Worm (Caenorhabditis elegans) whole organism, early embryonic: ENCODE measurements around the gene gskl-1.

Experiments used
- ama-1 ChIP-seq: fragments of 150-350 bp; optimal IDR thresholded peaks from 2 replicates; lab custom pipeline; 2014
- ceh-13 ChIP-seq: fragments of 200-800 bp; sonication (Bioruptor generic); optimal IDR thresholded peaks from 2 replicates; lab custom pipeline; 2018; ENCODE audit warnings: mild to moderate bottlenecking, missing genetic modification characterization, missing compliant biosample characterization
- ceh-36 ChIP-seq: sonication (generic microtip); optimal IDR thresholded peaks from 2 replicates; lab custom pipeline; 2016; ENCODE audit warnings: missing genetic modification characterization, inconsistent platforms, missing compliant biosample characterization
- hnd-1 ChIP-seq: sonication (generic microtip); optimal IDR thresholded peaks from 2 replicates; lab custom pipeline; 2016; ENCODE audit warnings: missing genetic modification characterization, missing compliant biosample characterization

- TF ChIP-seq ceh-13 (GFP tag; lab: Kevin White, UChicago): no peak
- TF ChIP-seq ceh-36 (tag; lab: Kevin White, UChicago): no peak
- TF ChIP-seq ama-1 (lab: Kevin White, UChicago): no peak
- TF ChIP-seq hnd-1 (tag; lab: Kevin White, UChicago): no peak
Measured at ce11 chrII:10918293-10918756, 29.0 kb upstream of the gskl-1 start, which contains the start of gene tba-4.
